Fruit fly (Drosophila melanogaster) whole organism, prepupa: ENCODE results near the gene mei-38.

Experiments
- CG11294 ChIP-seq: fragments of 200-800 bp; sonication (Bioruptor generic); IDR thresholded peaks from 2 replicates; pipeline ENCODE4 v1.3.6; 2022; ENCODE audit warnings: missing biosample characterization, missing genetic modification characterization
- CG11762 ChIP-seq: fragments of 200-800 bp; sonication (Bioruptor generic); optimal IDR thresholded peaks from 3 replicates; lab custom pipeline; 2016; ENCODE audit warnings: missing biosample characterization, missing genetic modification characterization; ENCODE audit not compliant: insufficient read depth
- CG16779 ChIP-seq: fragments of 200-800 bp; sonication (Bioruptor generic); optimal IDR thresholded peaks from 3 replicates; lab custom pipeline; 2017; ENCODE audit warnings: missing biosample characterization, mild to moderate bottlenecking, missing genetic modification characterization
- CG8632 ChIP-seq: fragments of 200-800 bp; sonication (Bioruptor generic); optimal IDR thresholded peaks from 3 replicates; lab custom pipeline; 2016; ENCODE audit warnings: missing biosample characterization, missing genetic modification characterization
- CG9139 ChIP-seq: fragments of 200-800 bp; sonication (Bioruptor generic); optimal IDR thresholded peaks from 3 replicates; lab custom pipeline; 2017; ENCODE audit warnings: missing biosample characterization, mild to moderate bottlenecking, missing genetic modification characterization
- Eip78C ChIP-seq: fragments of 200-800 bp; sonication (Bioruptor generic); peaks from one replicate; lab custom pipeline; 2016; ENCODE audit warnings: missing biosample characterization, missing genetic modification characterization
- Eip93F ChIP-seq: fragments of 200-800 bp; sonication (Bioruptor generic); optimal IDR thresholded peaks from 2 replicates; lab custom pipeline; 2016; ENCODE audit warnings: missing biosample characterization, mild to moderate bottlenecking, missing genetic modification characterization
- Ets96B ChIP-seq: fragments of 200-800 bp; optimal IDR thresholded peaks from 2 replicates; lab custom pipeline; 2019; ENCODE audit warnings: missing biosample characterization, mild to moderate bottlenecking, missing genetic modification characterization, moderate library complexity
- Gug ChIP-seq: fragments of 200-800 bp; sonication (Bioruptor generic); IDR thresholded peaks from 2 replicates; pipeline ENCODE4 v1.3.6; 2022; ENCODE audit warnings: missing biosample characterization, missing genetic modification characterization
- Hr39 ChIP-seq: fragments of 200-800 bp; sonication (Bioruptor generic); optimal IDR thresholded peaks from 2 replicates; lab custom pipeline; 2016; ENCODE audit warnings: missing biosample characterization, missing genetic modification characterization
- Lpt ChIP-seq: fragments of 200-800 bp; sonication (Bioruptor generic); optimal IDR thresholded peaks from 3 replicates; lab custom pipeline; 2016; ENCODE audit warnings: missing biosample characterization, missing genetic modification characterization
- dsx ChIP-seq: fragments of 200-800 bp; optimal IDR thresholded peaks from 3 replicates; lab custom pipeline; 2019; ENCODE audit warnings: missing biosample characterization, mild to moderate bottlenecking, missing genetic modification characterization, moderate library complexity; ENCODE audit not compliant: poor library complexity, severe bottlenecking
- eg ChIP-seq: fragments of 200-800 bp; sonication (Bioruptor generic); IDR thresholded peaks from 3 replicates; pipeline ENCODE4 v1.3.6; 2022; ENCODE audit warnings: missing biosample characterization, missing genetic modification characterization
- pdm3 ChIP-seq: fragments of 200-800 bp; sonication (Bioruptor generic); optimal IDR thresholded peaks from 3 replicates; lab custom pipeline; 2016; ENCODE audit warnings: missing biosample characterization, missing genetic modification characterization

dm6 chrX:1478276-1479122 lies 1.6 kb downstream of the mei-38 start, which contains the start of gene rush:
- TF ChIP-seq eg = peak; percentile 36; the same call in 1 of the 3 replicates
- TF ChIP-seq CG11762 (GFP tag; lab: Kevin White, UChicago) = no peak
- no peak for TF ChIP-seq Ets96B (tag; lab: Kevin White, UChicago)
- TF ChIP-seq Eip78C = peak; percentile 70
- no peak for TF ChIP-seq pdm3 (GFP tag; lab: Kevin White, UChicago)
- TF ChIP-seq Hr39 (GFP tag; lab: Kevin White, UChicago) = peak; percentile 57
- no peak for TF ChIP-seq Gug (GFP tag; lab: Robert Waterston, UW)
- no peak for TF ChIP-seq dsx (GFP tag; lab: Kevin White, UChicago)
- no peak for TF ChIP-seq CG8632 (GFP tag; lab: Kevin White, UChicago)
- TF ChIP-seq Lpt (GFP tag; lab: Kevin White, UChicago) = no peak
- no peak for TF ChIP-seq CG9139 (GFP tag; lab: Kevin White, UChicago)
- no peak for TF ChIP-seq CG16779 (tag; lab: Kevin White, UChicago)
- TF ChIP-seq Eip93F (GFP tag; lab: Kevin White, UChicago) = no peak
- no peak for TF ChIP-seq CG11294
